Fruit fly (Drosophila melanogaster) whole organism, embryonic: ENCODE results near the gene ppk30.

Experiments used
- Bteb2 ChIP-seq: fragments of 200-800 bp; sonication (Bioruptor generic); optimal IDR thresholded peaks from 2 replicates; lab custom pipeline; 2016; ENCODE audit warnings: missing biosample characterization, missing genetic modification characterization
- CG10267 ChIP-seq: fragments of 200-800 bp; sonication (Bioruptor generic); optimal IDR thresholded peaks from 2 replicates; lab custom pipeline; 2018; ENCODE audit warnings: missing biosample characterization, mild to moderate bottlenecking, missing genetic modification characterization, moderate library complexity
- CG11085 ChIP-seq: fragments of 200-800 bp; sonication (Bioruptor generic); IDR thresholded peaks from 2 replicates; pipeline ENCODE4 v1.3.6; 2022; ENCODE audit warnings: missing biosample characterization, missing genetic modification characterization
- CG11093 ChIP-seq: fragments of 200-800 bp; sonication (Bioruptor generic); IDR thresholded peaks from 3 replicates; pipeline ENCODE4 v1.3.6; 2022; ENCODE audit warnings: missing biosample characterization, missing genetic modification characterization
- CG12104 ChIP-seq: fragments of 200-800 bp; sonication (Bioruptor generic); optimal IDR thresholded peaks from 3 replicates; lab custom pipeline; 2016; ENCODE audit warnings: missing biosample characterization, missing genetic modification characterization
- CG12219 ChIP-seq: fragments of 200-800 bp; sonication (Bioruptor generic); optimal IDR thresholded peaks from 3 replicates; lab custom pipeline; 2018; ENCODE audit warnings: missing biosample characterization, mild to moderate bottlenecking, missing genetic modification characterization
- CG12744 ChIP-seq: fragments of 200-800 bp; sonication (Bioruptor generic); optimal IDR thresholded peaks from 2 replicates; lab custom pipeline; 2016; ENCODE audit warnings: missing biosample characterization, missing genetic modification characterization
- CG13424 ChIP-seq: fragments of 200-800 bp; sonication (Bioruptor generic); optimal IDR thresholded peaks from 2 replicates; lab custom pipeline; 2019; ENCODE audit warnings: missing biosample characterization, mild to moderate bottlenecking, missing genetic modification characterization, moderate library complexity
- CG14860 ChIP-seq: fragments of 200-800 bp; sonication (Bioruptor generic); IDR thresholded peaks from 3 replicates; pipeline ENCODE4 v1.3.6; 2022; ENCODE audit warnings: missing biosample characterization, missing genetic modification characterization; ENCODE audit not compliant: partially characterized antibody
- CG15696 ChIP-seq: fragments of 200-800 bp; sonication (Bioruptor generic); optimal IDR thresholded peaks from 2 replicates; lab custom pipeline; 2019; ENCODE audit warnings: missing biosample characterization, mild to moderate bottlenecking, missing genetic modification characterization, moderate library complexity
- CG2202 ChIP-seq: fragments of 200-800 bp; sonication (Bioruptor generic); optimal IDR thresholded peaks from 2 replicates; lab custom pipeline; 2018; ENCODE audit warnings: missing biosample characterization, mild to moderate bottlenecking, missing genetic modification characterization
- CG2889 ChIP-seq: fragments of 200-800 bp; sonication (Bioruptor generic); IDR thresholded peaks from 3 replicates; pipeline ENCODE4 v1.3.6; 2022; ENCODE audit warnings: missing biosample characterization, missing genetic modification characterization
- CG30020 ChIP-seq: fragments of 200-800 bp; optimal IDR thresholded peaks from 2 replicates; lab custom pipeline; 2019; ENCODE audit warnings: missing biosample characterization, mild to moderate bottlenecking, missing genetic modification characterization, moderate library complexity
- CG30403 ChIP-seq: fragments of 200-800 bp; sonication (Bioruptor generic); optimal IDR thresholded peaks from 3 replicates; lab custom pipeline; 2016; ENCODE audit warnings: missing biosample characterization, missing genetic modification characterization
- CG30431 ChIP-seq: fragments of 200-800 bp; sonication (Bioruptor generic); optimal IDR thresholded peaks from 2 replicates; lab custom pipeline; 2017; ENCODE audit warnings: missing biosample characterization, missing genetic modification characterization
- CG8765 ChIP-seq: fragments of 200-800 bp; sonication (Bioruptor generic); IDR thresholded peaks from 2 replicates; pipeline ENCODE4 v1.3.6; 2022; ENCODE audit warnings: missing biosample characterization, missing genetic modification characterization
- CG8924 ChIP-seq: fragments of 200-800 bp; optimal IDR thresholded peaks from 3 replicates; lab custom pipeline; 2019; ENCODE audit warnings: missing biosample characterization, mild to moderate bottlenecking, missing genetic modification characterization, moderate library complexity
- CG9797 ChIP-seq: fragments of 200-800 bp; sonication (Bioruptor generic); optimal IDR thresholded peaks from 3 replicates; lab custom pipeline; 2018; ENCODE audit warnings: missing biosample characterization, mild to moderate bottlenecking, missing genetic modification characterization
- CHES-1-like ChIP-seq: fragments of 200-800 bp; sonication (Bioruptor generic); optimal IDR thresholded peaks from 2 replicates; lab custom pipeline; 2016; ENCODE audit warnings: missing biosample characterization, missing genetic modification characterization
- CoRest ChIP-seq: fragments of 200-800 bp; sonication (Bioruptor generic); optimal IDR thresholded peaks from 3 replicates; lab custom pipeline; 2018; ENCODE audit warnings: missing biosample characterization, mild to moderate bottlenecking, missing genetic modification characterization, moderate library complexity
- Dfd ChIP-seq, 2 experiments: fragments of >200 bp; optimal IDR thresholded peaks; 2 replicates each; lab custom pipeline; 2017; ENCODE audit warnings: missing biosample characterization in 2 of 2, missing genetic modification characterization in 2 of 2
- Doc2 ChIP-seq: fragments of 200-800 bp; sonication (Bioruptor generic); IDR thresholded peaks from 2 replicates; pipeline ENCODE4 v1.3.6; 2022; ENCODE audit warnings: missing biosample characterization, missing genetic modification characterization
- Doc3 ChIP-seq: fragments of 200-800 bp; sonication (Bioruptor generic); IDR thresholded peaks from 3 replicates; pipeline ENCODE4 v1.3.6; 2022; ENCODE audit warnings: missing biosample characterization, missing genetic modification characterization; ENCODE audit not compliant: partially characterized antibody
- Dref ChIP-seq: fragments of 200-800 bp; sonication (Bioruptor generic); IDR thresholded peaks from 2 replicates; pipeline ENCODE4 v1.3.6; 2022; ENCODE audit warnings: missing biosample characterization, missing genetic modification characterization
- Fer2 ChIP-seq: fragments of 200-800 bp; sonication (Bioruptor generic); optimal IDR thresholded peaks from 2 replicates; lab custom pipeline; 2018; ENCODE audit warnings: missing biosample characterization, mild to moderate bottlenecking, missing genetic modification characterization, moderate library complexity
- Hr51 ChIP-seq, 2 experiments: fragments of 200-800 bp; sonication (Bioruptor generic); optimal IDR thresholded peaks; 2 replicates in 1 of 2; 3 replicates in 1 of 2; lab custom pipeline; 2016 to 2018; ENCODE audit warnings: missing biosample characterization in 2 of 2, missing genetic modification characterization in 2 of 2, mild to moderate bottlenecking in 1 of 2, moderate library complexity in 1 of 2
- Hsf ChIP-seq: fragments of 200-800 bp; sonication (Bioruptor generic); optimal IDR thresholded peaks from 3 replicates; lab custom pipeline; 2016; ENCODE audit warnings: missing biosample characterization, missing genetic modification characterization
- Myb ChIP-seq: fragments of 200-800 bp; sonication (Bioruptor generic); optimal IDR thresholded peaks from 2 replicates; lab custom pipeline; 2016; ENCODE audit warnings: missing biosample characterization, missing genetic modification characterization
- Neu2 ChIP-seq: fragments of 200-800 bp; sonication (Bioruptor generic); optimal IDR thresholded peaks from 3 replicates; lab custom pipeline; 2016; ENCODE audit warnings: missing biosample characterization, missing genetic modification characterization, borderline replicate concordance
- Opbp ChIP-seq: fragments of 200-800 bp; sonication (Bioruptor generic); IDR thresholded peaks from 3 replicates; pipeline ENCODE4 v1.3.6; 2022; ENCODE audit warnings: missing biosample characterization, missing genetic modification characterization; ENCODE audit not compliant: partially characterized antibody
- Sry-δ ChIP-seq: fragments of 200-800 bp; sonication (Bioruptor generic); optimal IDR thresholded peaks from 2 replicates; lab custom pipeline; 2016; ENCODE audit warnings: missing biosample characterization, missing genetic modification characterization
- Xbp1 ChIP-seq: fragments of 200-800 bp; sonication (Bioruptor generic); optimal IDR thresholded peaks from 3 replicates; lab custom pipeline; 2016; ENCODE audit warnings: missing biosample characterization, mild to moderate bottlenecking, missing genetic modification characterization
- ase ChIP-seq: fragments of 200-800 bp; sonication (Bioruptor generic); IDR thresholded peaks from 3 replicates; pipeline ENCODE4 v1.3.6; 2022; ENCODE audit warnings: missing biosample characterization, missing genetic modification characterization
- ci ChIP-seq: fragments of 200-800 bp; sonication (Bioruptor generic); IDR thresholded peaks from 3 replicates; pipeline ENCODE4 v1.3.6; 2022; ENCODE audit warnings: missing biosample characterization, missing genetic modification characterization
- dmrt11E ChIP-seq: fragments of 200-800 bp; sonication (Bioruptor generic); optimal IDR thresholded peaks from 3 replicates; lab custom pipeline; 2018; ENCODE audit warnings: missing biosample characterization, mild to moderate bottlenecking, missing genetic modification characterization, moderate library complexity
- dysf ChIP-seq: fragments of 200-800 bp; sonication (Bioruptor generic); IDR thresholded peaks from 3 replicates; pipeline ENCODE4 v1.3.6; 2022; ENCODE audit warnings: missing biosample characterization, missing genetic modification characterization
- eve ChIP-seq, 2 experiments: fragments of >200 bp; optimal IDR thresholded peaks; 2 replicates each; lab custom pipeline; 2017; ENCODE audit warnings: missing biosample characterization in 2 of 2, missing genetic modification characterization in 2 of 2
- ewg ChIP-seq: fragments of 200-800 bp; sonication (Bioruptor generic); optimal IDR thresholded peaks from 3 replicates; lab custom pipeline; 2017; ENCODE audit warnings: mild to moderate bottlenecking, missing biosample characterization, missing genetic modification reagents, missing genetic modification characterization
- fru ChIP-seq: fragments of >200 bp; optimal IDR thresholded peaks from 2 replicates; lab custom pipeline; 2017
- grn ChIP-seq: fragments of 200-800 bp; sonication (Bioruptor generic); optimal IDR thresholded peaks from 3 replicates; lab custom pipeline; 2017; ENCODE audit warnings: missing biosample characterization, missing genetic modification characterization
- inv ChIP-seq: fragments of 200-800 bp; sonication (Bioruptor generic); IDR thresholded peaks from 2 replicates; pipeline ENCODE4 v1.3.6; 2022; ENCODE audit warnings: missing biosample characterization, missing genetic modification characterization; ENCODE audit not compliant: partially characterized antibody
- kni ChIP-seq: fragments of 200-800 bp; sonication (Bioruptor generic); optimal IDR thresholded peaks from 3 replicates; lab custom pipeline; 2017; ENCODE audit warnings: mild to moderate bottlenecking, missing biosample characterization, missing genetic modification reagents, missing genetic modification characterization
- onecut ChIP-seq: fragments of 200-800 bp; sonication (Bioruptor generic); IDR thresholded peaks from 2 replicates; pipeline ENCODE4 v1.3.6; 2022; ENCODE audit warnings: missing biosample characterization, missing genetic modification characterization
- org-1 ChIP-seq: fragments of 200-800 bp; sonication (Bioruptor generic); optimal IDR thresholded peaks from 2 replicates; lab custom pipeline; 2017; ENCODE audit warnings: missing biosample characterization, missing genetic modification characterization
- pnt ChIP-seq: fragments of 200-800 bp; sonication (Bioruptor generic); optimal IDR thresholded peaks from 3 replicates; lab custom pipeline; 2016; ENCODE audit warnings: missing biosample characterization, missing genetic modification characterization
- ranshi ChIP-seq: fragments of 200-800 bp; sonication (Bioruptor generic); IDR thresholded peaks from 2 replicates; pipeline ENCODE4 v1.3.6; 2022; ENCODE audit warnings: missing biosample characterization, missing genetic modification characterization
- scrt ChIP-seq: fragments of 200-800 bp; sonication (Bioruptor generic); optimal IDR thresholded peaks from 2 replicates; lab custom pipeline; 2018; ENCODE audit warnings: missing biosample characterization, mild to moderate bottlenecking, missing genetic modification characterization, moderate library complexity
- sim ChIP-seq: fragments of 200-800 bp; sonication (Bioruptor generic); IDR thresholded peaks from 2 replicates; pipeline ENCODE4 v1.3.6; 2022; ENCODE audit warnings: missing biosample characterization, missing genetic modification characterization
- twi ChIP-seq: fragments of 200-800 bp; optimal IDR thresholded peaks from 2 replicates; lab custom pipeline; 2019; ENCODE audit warnings: missing biosample characterization, mild to moderate bottlenecking, missing genetic modification characterization, moderate library complexity
- unc-4 ChIP-seq: fragments of 200-800 bp; sonication (Bioruptor generic); IDR thresholded peaks from 2 replicates; pipeline ENCODE4 v1.3.6; 2022; ENCODE audit warnings: missing biosample characterization, missing genetic modification characterization; ENCODE audit not compliant: partially characterized antibody
- wdn ChIP-seq: fragments of 200-800 bp; sonication (Bioruptor generic); IDR thresholded peaks from 2 replicates; pipeline ENCODE4 v1.3.6; 2022; ENCODE audit warnings: missing biosample characterization, missing genetic modification characterization

Gene ppk30

DNA sequence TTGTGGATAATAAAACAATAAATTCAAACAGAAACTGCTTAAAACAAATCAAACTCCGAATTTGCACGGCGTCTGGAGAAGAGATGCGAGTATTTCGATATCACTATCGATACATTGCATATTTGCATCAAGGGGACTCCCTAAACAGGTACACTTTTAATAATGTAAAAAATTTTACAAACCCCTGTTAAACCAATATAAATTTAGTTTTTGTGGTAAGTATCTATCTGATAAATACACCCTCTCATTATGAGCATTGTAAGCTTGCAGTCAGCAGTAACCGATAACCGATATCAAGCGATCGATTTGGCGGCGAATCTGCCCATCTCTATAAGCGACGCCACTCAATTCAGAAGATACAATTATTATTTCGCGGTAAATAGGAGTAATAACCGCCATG, 6.4 kb downstream of the ppk30 start, which contains the start of the genes Bub3 and Cap-D2 (continued):
- TF ChIP-seq CG14860 (GFP tag; lab: Robert Waterston, UW) = peak; percentile 78
- peak; percentile 68 for TF ChIP-seq Myb
- peak; percentile 67 for TF ChIP-seq pnt (GFP tag; lab: Kevin White, UChicago)
- TF ChIP-seq Dfd (GFP tag; optimal IDR thresholded peaks at IDR 0.05; lab: Kevin White, UChicago) = no peak
- peak; percentile 62 for TF ChIP-seq Bteb2 (GFP tag; lab: Kevin White, UChicago)
- TF ChIP-seq CG13424 (tag; lab: Kevin White, UChicago) = peak; percentile 77
- TF ChIP-seq sim = no peak
- TF ChIP-seq ci (GFP tag; lab: Robert Waterston, UW) = peak; percentile 82
- no peak for TF ChIP-seq Doc2 (GFP tag; lab: Robert Waterston, UW)
- TF ChIP-seq twi (tag; lab: Kevin White, UChicago) = peak; percentile 51
- TF ChIP-seq CG15696 (tag; lab: Kevin White, UChicago) = peak; percentile 69
- peak; percentile 60 for TF ChIP-seq CG2889 (GFP tag; lab: Robert Waterston, UW)
- peak; percentile 70 for TF ChIP-seq inv (GFP tag; lab: Robert Waterston, UW)
- TF ChIP-seq CG8924 (tag; lab: Kevin White, UChicago) = peak; percentile 65
- peak; percentile 69; the same call in 1 of the 2 replicates for TF ChIP-seq ranshi (GFP tag; lab: Robert Waterston, UW)
- peak; percentile 84 for TF ChIP-seq unc-4 (GFP tag; lab: Robert Waterston, UW)
- TF ChIP-seq CG12219 (GFP tag; lab: Kevin White, UChicago) = no peak
- TF ChIP-seq Sry-δ = peak; percentile 97
- TF ChIP-seq Hsf (GFP tag; lab: Kevin White, UChicago) = peak; percentile 85
- no peak for TF ChIP-seq org-1 (GFP tag; lab: Kevin White, UChicago)
- peak; percentile 77 for TF ChIP-seq CG30403 (GFP tag; lab: Kevin White, UChicago)
- peak; percentile 89 for TF ChIP-seq CHES-1-like (GFP tag; lab: Kevin White, UChicago)
- peak; percentile 76 for TF ChIP-seq Dref
- no peak for TF ChIP-seq CG30020 (tag; lab: Kevin White, UChicago)
- no peak for TF ChIP-seq onecut (GFP tag; lab: Robert Waterston, UW)
- peak; percentile 88 for TF ChIP-seq Opbp (GFP tag; lab: Robert Waterston, UW)
- peak; percentile 79 for TF ChIP-seq Xbp1 (GFP tag; lab: Kevin White, UChicago)
- peak; percentile 53 for TF ChIP-seq CG12744 (GFP tag; lab: Kevin White, UChicago)
- TF ChIP-seq CoRest (tag; lab: Kevin White, UChicago) = peak; percentile 75
- peak in 1 of 2 experiments; percentile 70 for TF ChIP-seq Hr51 (GFP tag; optimal IDR thresholded peaks at IDR 0.05; lab: Kevin White, UChicago)
- TF ChIP-seq ase (GFP tag; lab: Robert Waterston, UW) = peak; percentile 66
- peak; percentile 53 for TF ChIP-seq ewg (GFP tag; lab: Kevin White, UChicago)
- 0 out of 2 replicates have a peak, but pooled peaks have one; percentile 8 for TF ChIP-seq CG11085 (GFP tag; lab: Robert Waterston, UW)
- TF ChIP-seq Fer2 (tag; lab: Kevin White, UChicago) = peak; percentile 23
- TF ChIP-seq CG30431 (GFP tag; lab: Kevin White, UChicago) = peak; percentile 21
- no peak for TF ChIP-seq eve (GFP tag; optimal IDR thresholded peaks at IDR 0.05; lab: Kevin White, UChicago)
- peak; percentile 86 for TF ChIP-seq Doc3 (GFP tag; lab: Robert Waterston, UW)
- TF ChIP-seq dmrt11E = peak; percentile 67
- no peak for TF ChIP-seq kni
- peak; percentile 65 for TF ChIP-seq CG10267
- 0 out of 2 replicates have a peak, but pooled peaks have one; percentile 45 for TF ChIP-seq wdn (GFP tag; lab: Robert Waterston, UW)
- no peak for TF ChIP-seq dysf
- peak; percentile 12 for TF ChIP-seq Neu2 (GFP tag; lab: Kevin White, UChicago)
- peak; percentile 6 for TF ChIP-seq CG12104 (GFP tag; lab: Kevin White, UChicago)
- no peak for TF ChIP-seq grn (GFP tag; lab: Kevin White, UChicago)
- TF ChIP-seq CG9797 (GFP tag; lab: Kevin White, UChicago) = peak; percentile 2
- peak; percentile 20 for TF ChIP-seq CG2202 (tag; lab: Kevin White, UChicago)
- TF ChIP-seq CG11093 (GFP tag; lab: Robert Waterston, UW) = peak; percentile 19; the same call in 1 of the 3 replicates
- TF ChIP-seq scrt (GFP tag; lab: Kevin White, UChicago) = no peak
- TF ChIP-seq CG8765 (GFP tag; lab: Robert Waterston, UW) = peak; percentile 43; the same call in 1 of the 2 replicates
- TF ChIP-seq fru = no peak
